Fruit fly (Drosophila melanogaster) S2 (cell line): ENCODE measurements around the gene Kal1.

ENCODE experiments used
- CG8478 ChIP-seq: fragments of >200 bp; optimal IDR thresholded peaks from 2 replicates; lab custom pipeline; 2018
- CTCF ChIP-seq, 2 experiments: fragments of >200 bp; optimal IDR thresholded peaks; 2 replicates each; lab custom pipeline; 2018

DNA sequence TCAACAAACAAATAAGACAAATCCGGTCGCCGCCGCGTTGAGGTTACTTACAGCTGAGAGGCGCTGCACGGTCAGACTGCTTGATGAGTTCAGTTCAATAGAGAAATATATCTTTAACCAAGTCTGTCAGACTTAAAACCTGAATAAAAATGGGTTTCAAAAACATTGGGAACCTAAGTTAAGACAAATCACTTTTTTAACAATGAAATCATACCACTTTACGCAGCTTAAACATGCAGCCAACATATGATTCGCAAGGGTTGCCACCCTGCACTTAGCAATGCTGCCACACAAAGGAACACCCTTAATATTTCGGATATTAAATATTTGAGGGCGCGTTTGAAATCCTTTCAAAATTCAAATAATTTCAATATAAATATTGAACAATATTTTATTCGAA lies 47.4 kb downstream of the Kal1 start, which contains the start of gene CG5515:
- TF ChIP-seq CTCF (optimal IDR thresholded peaks at IDR 0.05; lab: Kevin White, UChicago) (no peak), CG8478 (no peak)
